Fruit fly (Drosophila melanogaster) whole organism, wandering third instar larva: Measurements from ENCODE around the gene Lrrk.

Source experiments
- Hr78 ChIP-seq: fragments of >200 bp; optimal IDR thresholded peaks from 2 replicates; lab custom pipeline; 2017; ENCODE audit warnings: missing biosample characterization, missing genetic modification characterization
- br ChIP-seq: fragments of 200-800 bp; sonication (Bioruptor generic); optimal IDR thresholded peaks from 2 replicates; lab custom pipeline; 2016; ENCODE audit warnings: missing biosample characterization, missing genetic modification characterization
- foxo ChIP-seq, 2 experiments: fragments of 200-800 bp; sonication (Bioruptor generic); optimal IDR thresholded peaks; 2 replicates in 1 of 2; 3 replicates in 1 of 2; lab custom pipeline; 2016 to 2017; ENCODE audit warnings: missing biosample characterization in 2 of 2, missing genetic modification characterization in 2 of 2
- fru ChIP-seq: fragments of 200-800 bp; sonication (Bioruptor generic); optimal IDR thresholded peaks from 3 replicates; lab custom pipeline; 2016; ENCODE audit warnings: missing biosample characterization, mild to moderate bottlenecking, missing genetic modification characterization
- sage ChIP-seq: fragments of 200-800 bp; sonication (Bioruptor generic); optimal IDR thresholded peaks from 2 replicates; lab custom pipeline; 2016; ENCODE audit warnings: missing biosample characterization, mild to moderate bottlenecking, missing genetic modification characterization

DNA sequence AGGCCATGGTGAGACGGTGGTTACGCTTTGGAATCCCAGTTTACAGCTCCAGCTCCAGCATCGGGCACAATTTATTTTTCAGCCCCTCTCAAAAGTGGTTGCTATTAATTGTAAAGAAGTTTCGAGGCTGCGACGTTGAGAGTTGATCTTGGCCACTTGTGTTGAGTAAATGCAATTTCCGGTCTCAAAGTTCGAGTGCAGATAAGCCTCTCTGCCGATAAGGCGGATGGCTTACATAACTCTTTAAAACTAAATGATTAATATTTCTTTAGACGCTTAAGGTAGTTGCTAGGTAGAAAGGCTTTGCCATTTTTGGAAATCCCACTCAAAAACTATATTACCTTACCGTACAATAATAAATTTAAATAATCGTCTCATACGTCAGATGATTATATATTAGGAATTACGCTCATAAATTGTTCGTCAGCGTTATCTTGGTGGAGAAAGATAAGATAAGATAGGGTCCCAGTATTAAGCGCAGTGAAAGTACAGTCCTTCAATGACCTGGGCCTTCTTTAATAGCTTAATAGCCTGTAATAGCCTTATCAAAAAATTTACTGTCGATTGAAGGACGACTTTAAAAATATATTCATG, 29.6 kb upstream of the Lrrk start:
- TF ChIP-seq fru (no peak), sage (no peak), br (no peak), Hr78 (GFP tag; lab: Kevin White, UChicago) (no peak), foxo (GFP tag; optimal IDR thresholded peaks at IDR 0.05; lab: Kevin White, UChicago) (no peak)
